Fruit fly (Drosophila melanogaster) whole organism, prepupa: ENCODE results near the gene CG34300.

Source experiments
- CG10631 ChIP-seq: fragments of 200-800 bp; sonication (Bioruptor generic); optimal IDR thresholded peaks from 2 replicates; lab custom pipeline; 2016; ENCODE audit warnings: missing biosample characterization, missing genetic modification characterization
- CG10669 ChIP-seq: fragments of 200-800 bp; sonication (Bioruptor generic); optimal IDR thresholded peaks from 3 replicates; lab custom pipeline; 2018; ENCODE audit warnings: missing biosample characterization, mild to moderate bottlenecking, missing genetic modification characterization, moderate library complexity
- CG11294 ChIP-seq: fragments of 200-800 bp; sonication (Bioruptor generic); IDR thresholded peaks from 2 replicates; pipeline ENCODE4 v1.3.6; 2022; ENCODE audit warnings: missing biosample characterization, missing genetic modification characterization
- CG11902 ChIP-seq: fragments of 200-800 bp; sonication (Bioruptor generic); optimal IDR thresholded peaks from 3 replicates; lab custom pipeline; 2016; ENCODE audit warnings: missing biosample characterization, missing genetic modification characterization
- CG15336 ChIP-seq: fragments of 200-800 bp; sonication (Bioruptor generic); IDR thresholded peaks from 2 replicates; pipeline ENCODE4 v1.3.6; 2022; ENCODE audit warnings: missing biosample characterization, missing genetic modification characterization
- CG1621 ChIP-seq: fragments of 200-800 bp; sonication (Bioruptor generic); optimal IDR thresholded peaks from 3 replicates; lab custom pipeline; 2018; ENCODE audit warnings: missing biosample characterization, mild to moderate bottlenecking, missing genetic modification characterization
- CG16779 ChIP-seq: fragments of 200-800 bp; sonication (Bioruptor generic); optimal IDR thresholded peaks from 3 replicates; lab custom pipeline; 2017; ENCODE audit warnings: missing biosample characterization, mild to moderate bottlenecking, missing genetic modification characterization
- CG3032 ChIP-seq: fragments of 200-800 bp; optimal IDR thresholded peaks from 2 replicates; lab custom pipeline; 2019; ENCODE audit warnings: missing biosample characterization, mild to moderate bottlenecking, missing genetic modification characterization, moderate library complexity
- CG31627 ChIP-seq: fragments of 200-800 bp; sonication (Bioruptor generic); optimal IDR thresholded peaks from 3 replicates; lab custom pipeline; 2016; ENCODE audit warnings: missing biosample characterization, missing genetic modification characterization
- CG32006 ChIP-seq: fragments of 200-800 bp; sonication (Bioruptor generic); optimal IDR thresholded peaks from 3 replicates; lab custom pipeline; 2017; ENCODE audit warnings: missing biosample characterization, mild to moderate bottlenecking, missing genetic modification characterization
- CG6163 ChIP-seq: fragments of 200-800 bp; sonication (Bioruptor generic); IDR thresholded peaks from 3 replicates; pipeline ENCODE4 v1.3.6; 2022; ENCODE audit warnings: missing biosample characterization, missing genetic modification characterization
- CG6276 ChIP-seq: fragments of 200-800 bp; sonication (Bioruptor generic); optimal IDR thresholded peaks from 2 replicates; lab custom pipeline; 2017; ENCODE audit warnings: missing biosample characterization, mild to moderate bottlenecking, missing genetic modification characterization
- CG6792 ChIP-seq: fragments of 200-800 bp; sonication (Bioruptor generic); optimal IDR thresholded peaks from 3 replicates; lab custom pipeline; 2016; ENCODE audit warnings: missing biosample characterization, missing genetic modification characterization
- CG6808 ChIP-seq: fragments of 200-800 bp; sonication (Bioruptor generic); optimal IDR thresholded peaks from 3 replicates; lab custom pipeline; 2017; ENCODE audit warnings: missing biosample characterization, missing genetic modification characterization, mild to moderate bottlenecking, moderate library complexity, missing genetic modification reagents
- CG6854 ChIP-seq: fragments of 200-800 bp; sonication (Bioruptor generic); optimal IDR thresholded peaks from 2 replicates; lab custom pipeline; 2017; ENCODE audit warnings: missing biosample characterization, mild to moderate bottlenecking, missing genetic modification characterization
- CG8119 ChIP-seq: fragments of 200-800 bp; sonication (Bioruptor generic); IDR thresholded peaks from 3 replicates; pipeline ENCODE4 v1.3.6; 2022; ENCODE audit warnings: missing biosample characterization, missing genetic modification characterization
- CG8632 ChIP-seq: fragments of 200-800 bp; sonication (Bioruptor generic); optimal IDR thresholded peaks from 3 replicates; lab custom pipeline; 2016; ENCODE audit warnings: missing biosample characterization, missing genetic modification characterization
- CG9139 ChIP-seq: fragments of 200-800 bp; sonication (Bioruptor generic); optimal IDR thresholded peaks from 3 replicates; lab custom pipeline; 2017; ENCODE audit warnings: missing biosample characterization, mild to moderate bottlenecking, missing genetic modification characterization
- Eip75B ChIP-seq: fragments of 200-800 bp; sonication (Bioruptor generic); optimal IDR thresholded peaks from 3 replicates; lab custom pipeline; 2016; ENCODE audit warnings: missing biosample characterization, missing genetic modification characterization
- Eip93F ChIP-seq: fragments of 200-800 bp; sonication (Bioruptor generic); optimal IDR thresholded peaks from 2 replicates; lab custom pipeline; 2016; ENCODE audit warnings: missing biosample characterization, mild to moderate bottlenecking, missing genetic modification characterization
- Ets21C ChIP-seq: fragments of 200-800 bp; sonication (Bioruptor generic); optimal IDR thresholded peaks from 3 replicates; lab custom pipeline; 2016; ENCODE audit warnings: missing biosample characterization, missing genetic modification characterization
- Ets96B ChIP-seq: fragments of 200-800 bp; optimal IDR thresholded peaks from 2 replicates; lab custom pipeline; 2019; ENCODE audit warnings: missing biosample characterization, mild to moderate bottlenecking, missing genetic modification characterization, moderate library complexity
- Gug ChIP-seq: fragments of 200-800 bp; sonication (Bioruptor generic); IDR thresholded peaks from 2 replicates; pipeline ENCODE4 v1.3.6; 2022; ENCODE audit warnings: missing biosample characterization, missing genetic modification characterization
- Hr4 ChIP-seq: fragments of 200-800 bp; sonication (Bioruptor generic); optimal IDR thresholded peaks from 3 replicates; lab custom pipeline; 2016; ENCODE audit warnings: missing biosample characterization, missing genetic modification characterization
- Lpt ChIP-seq: fragments of 200-800 bp; sonication (Bioruptor generic); optimal IDR thresholded peaks from 3 replicates; lab custom pipeline; 2016; ENCODE audit warnings: missing biosample characterization, missing genetic modification characterization
- OdsH ChIP-seq: fragments of 200-800 bp; sonication (Bioruptor generic); optimal IDR thresholded peaks from 3 replicates; lab custom pipeline; 2016; ENCODE audit warnings: missing biosample characterization, missing genetic modification characterization
- Smox ChIP-seq: fragments of 200-800 bp; sonication (Bioruptor generic); optimal IDR thresholded peaks from 3 replicates; lab custom pipeline; 2016; ENCODE audit warnings: missing biosample characterization, missing genetic modification characterization
- Sox102F ChIP-seq: fragments of 200-800 bp; sonication (Bioruptor generic); optimal IDR thresholded peaks from 2 replicates; lab custom pipeline; 2016; ENCODE audit warnings: missing biosample characterization, mild to moderate bottlenecking, missing genetic modification characterization
- Sox14 ChIP-seq: fragments of 200-800 bp; sonication (Bioruptor generic); optimal IDR thresholded peaks from 3 replicates; lab custom pipeline; 2016; ENCODE audit warnings: missing biosample characterization, missing genetic modification characterization
- achi ChIP-seq: fragments of 200-800 bp; sonication (Bioruptor generic); optimal IDR thresholded peaks from 3 replicates; lab custom pipeline; 2016; ENCODE audit warnings: missing biosample characterization, missing genetic modification characterization
- acj6 ChIP-seq: fragments of 200-800 bp; sonication (Bioruptor generic); optimal IDR thresholded peaks from 3 replicates; lab custom pipeline; 2016; ENCODE audit warnings: missing biosample characterization, missing genetic modification characterization
- dac ChIP-seq: fragments of 200-800 bp; sonication (Bioruptor generic); optimal IDR thresholded peaks from 2 replicates; lab custom pipeline; 2017; ENCODE audit warnings: missing biosample characterization, mild to moderate bottlenecking, missing genetic modification characterization
- dsx ChIP-seq: fragments of 200-800 bp; optimal IDR thresholded peaks from 3 replicates; lab custom pipeline; 2019; ENCODE audit warnings: missing biosample characterization, mild to moderate bottlenecking, missing genetic modification characterization, moderate library complexity; ENCODE audit not compliant: poor library complexity, severe bottlenecking
- eg ChIP-seq: fragments of 200-800 bp; sonication (Bioruptor generic); IDR thresholded peaks from 3 replicates; pipeline ENCODE4 v1.3.6; 2022; ENCODE audit warnings: missing biosample characterization, missing genetic modification characterization
- esn ChIP-seq: fragments of 200-800 bp; sonication (Bioruptor generic); optimal IDR thresholded peaks from 2 replicates; lab custom pipeline; 2016; ENCODE audit warnings: missing biosample characterization, mild to moderate bottlenecking, missing genetic modification characterization, moderate library complexity
- fd59A ChIP-seq: fragments of 200-800 bp; sonication (Bioruptor generic); optimal IDR thresholded peaks from 2 replicates; lab custom pipeline; 2017; ENCODE audit warnings: missing biosample characterization, mild to moderate bottlenecking, missing genetic modification characterization, missing genetic modification reagents
- fkh ChIP-seq: fragments of 200-800 bp; sonication (Bioruptor generic); optimal IDR thresholded peaks from 3 replicates; lab custom pipeline; 2017; ENCODE audit warnings: missing biosample characterization, mild to moderate bottlenecking, missing genetic modification characterization, moderate library complexity
- lz ChIP-seq: fragments of 200-800 bp; sonication (Bioruptor generic); optimal IDR thresholded peaks from 3 replicates; lab custom pipeline; 2016; ENCODE audit warnings: missing biosample characterization, missing genetic modification characterization
- net ChIP-seq: fragments of 200-800 bp; sonication (Bioruptor generic); optimal IDR thresholded peaks from 3 replicates; lab custom pipeline; 2016; ENCODE audit warnings: missing biosample characterization, missing genetic modification characterization
- salr ChIP-seq, 2 experiments: fragments of 200-800 bp; sonication (Bioruptor generic); optimal IDR thresholded peaks; 3 replicates each; lab custom pipeline; 2016 to 2018; ENCODE audit warnings: missing biosample characterization in 2 of 2, missing genetic modification characterization in 2 of 2, mild to moderate bottlenecking in 1 of 2
- spab ChIP-seq: fragments of 200-800 bp; sonication (Bioruptor generic); optimal IDR thresholded peaks from 2 replicates; lab custom pipeline; 2017; ENCODE audit warnings: missing biosample characterization, mild to moderate bottlenecking, missing genetic modification characterization, missing genetic modification reagents
- ss ChIP-seq, 2 experiments: fragments of 200-800 bp; sonication (Bioruptor generic); optimal IDR thresholded peaks; 2 replicates in 1 of 2; 3 replicates in 1 of 2; lab custom pipeline; 2017 to 2018; ENCODE audit warnings: mild to moderate bottlenecking in 2 of 2, missing biosample characterization in 2 of 2, missing genetic modification characterization in 2 of 2, moderate library complexity in 1 of 2
- svp ChIP-seq: fragments of 200-800 bp; sonication (Bioruptor generic); peaks from one replicate; lab custom pipeline; 2016; ENCODE audit warnings: missing biosample characterization, missing genetic modification characterization
- topi ChIP-seq: fragments of 200-800 bp; sonication (Bioruptor generic); optimal IDR thresholded peaks from 3 replicates; lab custom pipeline; 2016; ENCODE audit warnings: missing biosample characterization, missing genetic modification characterization
- vri ChIP-seq: fragments of 200-800 bp; sonication (Bioruptor generic); optimal IDR thresholded peaks from 3 replicates; lab custom pipeline; 2016; ENCODE audit warnings: missing biosample characterization, mild to moderate bottlenecking, missing genetic modification characterization

CG34300 gene

dm6 chr3R:30329851-30330250, 23.4 kb upstream of the CG34300 start (continued):
- peak; percentile 69 for TF ChIP-seq CG8119 (GFP tag; lab: Robert Waterston, UW)

- no peak for TF ChIP-seq CG1621 (tag; lab: Kevin White, UChicago)
- TF ChIP-seq Ets96B (tag; lab: Kevin White, UChicago), result peak; percentile 19
- TF ChIP-seq Sox14 (GFP tag; lab: Kevin White, UChicago), result peak; percentile 14
- no peak for TF ChIP-seq CG8632 (GFP tag; lab: Kevin White, UChicago)
- no peak for TF ChIP-seq Eip93F
- TF ChIP-seq eg (GFP tag; lab: Robert Waterston, UW), result peak; percentile 65; the same call in 2 of the 3 replicates
- no peak for TF ChIP-seq fkh (GFP tag; lab: Kevin White, UChicago)
- no peak for TF ChIP-seq Gug (GFP tag; lab: Robert Waterston, UW)
- no peak for TF ChIP-seq CG11902 (GFP tag; lab: Kevin White, UChicago)
- peak; percentile 57; the same call in 2 of the 3 replicates for TF ChIP-seq CG8119 (GFP tag; lab: Robert Waterston, UW)
- TF ChIP-seq Ets21C, result no peak
- TF ChIP-seq Hr4 (GFP tag; lab: Kevin White, UChicago), result no peak
- no peak for TF ChIP-seq dac (GFP tag; lab: Kevin White, UChicago)
- TF ChIP-seq CG11294, result no peak
- peak in 1 of 2 experiments; percentile 5 for TF ChIP-seq salr (GFP tag; optimal IDR thresholded peaks at IDR 0.05; lab: Kevin White, UChicago)
- TF ChIP-seq ss (GFP tag; optimal IDR thresholded peaks at IDR 0.05; lab: Kevin White, UChicago), result peak; percentile 49 to 57
- TF ChIP-seq CG6792, result no peak
- TF ChIP-seq CG9139 (GFP tag; lab: Kevin White, UChicago), result peak; percentile 39
- peak; percentile 15 for TF ChIP-seq CG10669 (GFP tag; lab: Kevin White, UChicago)
- TF ChIP-seq CG16779 (tag; lab: Kevin White, UChicago), result peak; percentile 70
- TF ChIP-seq achi (GFP tag; lab: Kevin White, UChicago), result no peak
- no peak for TF ChIP-seq OdsH
- no peak for TF ChIP-seq lz (GFP tag; lab: Kevin White, UChicago)
- TF ChIP-seq CG6163 (GFP tag; lab: Robert Waterston, UW), result peak; percentile 73; the same call in 2 of the 3 replicates
- TF ChIP-seq CG6808 (GFP tag; lab: Kevin White, UChicago), result peak; percentile 58
- TF ChIP-seq Lpt (GFP tag; lab: Kevin White, UChicago), result no peak
- peak; percentile 11 for TF ChIP-seq Eip75B
- TF ChIP-seq esn (GFP tag; lab: Kevin White, UChicago), result no peak
- peak; percentile 63 for TF ChIP-seq CG6276 (GFP tag; lab: Kevin White, UChicago)
- TF ChIP-seq dsx (GFP tag; lab: Kevin White, UChicago), result peak; percentile 31
- no peak for TF ChIP-seq vri (GFP tag; lab: Kevin White, UChicago)
- TF ChIP-seq CG32006 (GFP tag; lab: Kevin White, UChicago), result no peak
- TF ChIP-seq CG15336, result no peak; the same call in 1 of the 2 replicates
- no peak for TF ChIP-seq Smox (GFP tag; lab: Kevin White, UChicago)
- TF ChIP-seq svp (GFP tag; lab: Kevin White, UChicago), result no peak
- no peak for TF ChIP-seq topi (GFP tag; lab: Kevin White, UChicago)
- no peak for TF ChIP-seq net (GFP tag; lab: Kevin White, UChicago)
- peak; percentile 23 for TF ChIP-seq CG3032 (tag; lab: Kevin White, UChicago)
- no peak for TF ChIP-seq CG31627 (GFP tag; lab: Kevin White, UChicago)
- TF ChIP-seq CG10631 (GFP tag; lab: Kevin White, UChicago), result no peak
- no peak for TF ChIP-seq CG6854 (GFP tag; lab: Kevin White, UChicago)
- TF ChIP-seq fd59A (GFP tag; lab: Kevin White, UChicago), result no peak
- peak; percentile 42 for TF ChIP-seq spab (GFP tag; lab: Kevin White, UChicago)
- TF ChIP-seq Sox102F (GFP tag; lab: Kevin White, UChicago), result no peak
- no peak for TF ChIP-seq acj6 (GFP tag; lab: Kevin White, UChicago)
Measured at dm6 chr3R:30326634-30327033, 20.2 kb upstream of the CG34300 start.
